Fruit fly (Drosophila melanogaster): ENCODE data around the gene rictor.

Gene rictor

DNA sequence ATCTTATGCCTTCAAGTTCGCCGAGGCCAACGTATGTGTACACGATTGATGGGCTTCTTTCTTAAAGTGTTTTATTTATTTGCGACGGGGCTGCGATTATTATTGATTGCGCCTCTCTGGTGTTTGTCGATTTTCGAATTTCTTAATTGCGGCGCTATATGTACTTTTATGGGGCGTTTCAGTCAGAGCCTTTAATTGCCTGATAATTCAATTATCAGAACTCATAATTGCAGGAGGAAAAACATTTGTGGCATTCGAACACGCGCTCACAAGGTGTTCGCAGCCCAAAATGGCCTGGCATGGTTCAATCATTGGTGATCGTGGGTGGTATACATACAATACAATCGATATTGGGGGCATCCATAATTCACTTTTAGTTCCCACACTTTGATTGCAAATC lies 25.2 kb upstream of the rictor start:
- TF ChIP-seq Eip93F (GFP tag; optimal IDR thresholded peaks at IDR 0.05) (peak; percentile 52), spab (GFP tag; optimal IDR thresholded peaks at IDR 0.05) (no peak)

DNA sequence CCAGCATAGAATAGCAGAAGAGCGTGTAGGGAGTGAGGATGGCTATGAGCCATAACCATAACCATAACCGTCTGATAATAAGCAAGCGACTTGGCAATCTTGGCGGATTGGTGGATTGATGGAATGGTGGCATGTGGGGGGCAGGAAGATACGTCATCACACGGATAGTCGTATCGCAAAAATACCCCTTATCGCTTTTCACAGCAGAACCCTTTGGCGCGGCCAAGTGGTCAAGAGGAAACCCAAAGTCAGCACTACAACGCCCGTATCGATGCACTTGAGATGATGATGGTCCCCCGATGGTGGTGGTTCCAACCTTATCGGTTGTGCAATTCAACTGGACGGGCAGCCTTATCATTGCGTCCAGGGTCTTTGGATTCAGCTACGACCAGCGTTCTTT lies 24.4 kb upstream of the rictor start:
- no peak for TF ChIP-seq CG3032 (tag; optimal IDR thresholded peaks at IDR 0.05)
- TF ChIP-seq Ets21C (GFP tag; optimal IDR thresholded peaks at IDR 0.05): no peak
- TF ChIP-seq Blimp-1 (GFP tag; optimal IDR thresholded peaks at IDR 0.05): no peak
- peak; percentile 90 for TF ChIP-seq vri (GFP tag; optimal IDR thresholded peaks at IDR 0.05)
- no peak for TF ChIP-seq acj6 (GFP tag; optimal IDR thresholded peaks at IDR 0.05)
- no peak for TF ChIP-seq fd85E (GFP tag; optimal IDR thresholded peaks at IDR 0.05)
- TF ChIP-seq Hr4 (GFP tag; optimal IDR thresholded peaks at IDR 0.05): no peak
- no peak for TF ChIP-seq Ets96B (tag; optimal IDR thresholded peaks at IDR 0.05)
- no peak for TF ChIP-seq CG8632 (GFP tag; optimal IDR thresholded peaks at IDR 0.05)
- no peak for TF ChIP-seq CG8119 (GFP tag; IDR thresholded peaks at IDR 0.05)
- TF ChIP-seq Eip75B (GFP tag; optimal IDR thresholded peaks at IDR 0.05): no peak
- no peak for TF ChIP-seq CG6276 (GFP tag; optimal IDR thresholded peaks at IDR 0.05)
- no peak for TF ChIP-seq Met (GFP tag; optimal IDR thresholded peaks at IDR 0.05)
- TF ChIP-seq Lpt (GFP tag; optimal IDR thresholded peaks at IDR 0.05): no peak
- TF ChIP-seq Eip78C (GFP tag): peak; percentile 45
- TF ChIP-seq esn (GFP tag; optimal IDR thresholded peaks at IDR 0.05): no peak
- TF ChIP-seq CG6854 (GFP tag; optimal IDR thresholded peaks at IDR 0.05): no peak
- peak; percentile 69 for TF ChIP-seq svp (GFP tag)
- no peak for TF ChIP-seq lz (GFP tag; optimal IDR thresholded peaks at IDR 0.05)
- TF ChIP-seq CG9139 (GFP tag; optimal IDR thresholded peaks at IDR 0.05): no peak
- no peak for TF ChIP-seq CG32006 (GFP tag; optimal IDR thresholded peaks at IDR 0.05)
- TF ChIP-seq CG1621 (tag; optimal IDR thresholded peaks at IDR 0.05): no peak
- TF ChIP-seq CG31627 (GFP tag; optimal IDR thresholded peaks at IDR 0.05): no peak
- no peak for TF ChIP-seq CG6808 (GFP tag; optimal IDR thresholded peaks at IDR 0.05)
- TF ChIP-seq Hr38 (GFP tag; optimal IDR thresholded peaks at IDR 0.05): no peak
- TF ChIP-seq CG10631 (GFP tag; optimal IDR thresholded peaks at IDR 0.05): no peak

DNA sequence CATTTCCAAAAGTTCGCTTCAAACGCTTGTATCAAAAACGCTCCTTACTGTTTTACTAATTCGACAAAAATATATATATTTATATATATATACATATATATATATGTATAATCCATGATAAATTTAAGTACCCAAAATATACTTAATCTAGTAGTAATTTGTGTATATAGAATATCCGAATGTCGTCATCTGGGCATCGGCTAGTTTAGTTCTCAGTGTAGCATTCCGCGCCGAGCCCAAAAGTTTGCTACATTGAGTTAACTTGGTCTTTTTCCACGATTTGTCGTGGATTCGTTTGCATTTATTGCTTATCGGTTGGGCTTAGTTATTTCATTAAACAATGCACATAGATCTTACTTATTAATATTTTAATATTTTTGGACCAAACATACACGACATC lies 20.2 kb upstream of the rictor start:
- TF ChIP-seq Eip75B (GFP tag; optimal IDR thresholded peaks at IDR 0.05) (no peak), Sox102F (GFP tag; optimal IDR thresholded peaks at IDR 0.05) (no peak), CG6808 (GFP tag; optimal IDR thresholded peaks at IDR 0.05) (no peak), CG34406 (GFP tag; optimal IDR thresholded peaks at IDR 0.05) (peak; percentile 67), net (GFP tag; optimal IDR thresholded peaks at IDR 0.05) (no peak), svp (GFP tag) (no peak), acj6 (GFP tag; optimal IDR thresholded peaks at IDR 0.05) (no peak), Gug (GFP tag; IDR thresholded peaks at IDR 0.05) (no peak), cyc (GFP tag; optimal IDR thresholded peaks at IDR 0.05) (no peak), Eip93F (GFP tag; optimal IDR thresholded peaks at IDR 0.05) (no peak), Met (GFP tag; optimal IDR thresholded peaks at IDR 0.05) (no peak), CG8319 (GFP tag; optimal IDR thresholded peaks at IDR 0.05) (no peak), Ets96B (tag; optimal IDR thresholded peaks at IDR 0.05) (peak; percentile 9), Smox (GFP tag; optimal IDR thresholded peaks at IDR 0.05) (no peak), CG8632 (GFP tag; optimal IDR thresholded peaks at IDR 0.05) (peak; percentile 49), eg (GFP tag; IDR thresholded peaks at IDR 0.05) (peak; percentile 66; the same call in 2 of the 3 replicates), CG6163 (GFP tag; IDR thresholded peaks at IDR 0.05) (peak; percentile 58), lz (GFP tag; optimal IDR thresholded peaks at IDR 0.05) (peak; percentile 20), OdsH (GFP tag; optimal IDR thresholded peaks at IDR 0.05) (no peak), Lpt (GFP tag; optimal IDR thresholded peaks at IDR 0.05) (peak; percentile 2), esn (GFP tag; optimal IDR thresholded peaks at IDR 0.05) (peak; percentile 44), dsx (GFP tag; optimal IDR thresholded peaks at IDR 0.05; ENCODE audit: poor library complexity, severe bottlenecking) (no peak), CG3919 (GFP tag; optimal IDR thresholded peaks at IDR 0.05) (no peak), CG11762 (GFP tag; optimal IDR thresholded peaks at IDR 0.05; ENCODE audit: insufficient read depth) (no peak), salr (GFP tag; optimal IDR thresholded peaks at IDR 0.05) (no peak), CG11902 (GFP tag; optimal IDR thresholded peaks at IDR 0.05) (no peak), CG3032 (tag; optimal IDR thresholded peaks at IDR 0.05) (no peak), CG31627 (GFP tag; optimal IDR thresholded peaks at IDR 0.05) (no peak), fd59A (GFP tag; optimal IDR thresholded peaks at IDR 0.05) (no peak), dac (GFP tag; optimal IDR thresholded peaks at IDR 0.05) (no peak), CG6854 (GFP tag; optimal IDR thresholded peaks at IDR 0.05) (no peak), vri (GFP tag; optimal IDR thresholded peaks at IDR 0.05) (no peak), achi (GFP tag; optimal IDR thresholded peaks at IDR 0.05) (peak; percentile 31), Blimp-1 (GFP tag; optimal IDR thresholded peaks at IDR 0.05) (no peak), Hr39 (GFP tag; optimal IDR thresholded peaks at IDR 0.05) (peak; percentile 20), fkh (GFP tag; optimal IDR thresholded peaks at IDR 0.05) (no peak)
